Worm (Caenorhabditis elegans) whole organism, L4 larva: ENCODE measurements around the gene F32D8.13.

Experiments
- F26F4.8 ChIP-seq: fragments of 200-800 bp; sonication (Bioruptor generic); conservative IDR thresholded peaks from 2 replicates; pipeline ENCODE4 v1.3.6; 2022; ENCODE audit warnings: missing genetic modification characterization, missing compliant biosample characterization
- F37D6.2 ChIP-seq: sonication (generic microtip); optimal IDR thresholded peaks from 2 replicates; lab custom pipeline; 2016; ENCODE audit warnings: mild to moderate bottlenecking, missing genetic modification characterization, missing compliant biosample characterization
- F44E2.7 ChIP-seq: fragments of 200-800 bp; sonication (Bioruptor generic); IDR thresholded peaks from 2 replicates; pipeline ENCODE4 v2.1.2; 2022; ENCODE audit warnings: missing genetic modification characterization, missing compliant biosample characterization
- R02D3.7 ChIP-seq: fragments of 150-350 bp; sonication (generic microtip); optimal IDR thresholded peaks from 3 replicates; lab custom pipeline; 2014; ENCODE audit warnings: missing biosample characterization, missing genetic modification characterization
- Y48G9A.11 ChIP-seq: fragments of 200-800 bp; sonication (Bioruptor generic); IDR thresholded peaks from 2 replicates; pipeline ENCODE4 v1.3.6; 2022; ENCODE audit warnings: missing genetic modification reagents, missing genetic modification characterization, missing compliant biosample characterization
- ZK337.2 ChIP-seq: fragments of 200-800 bp; sonication (Bioruptor generic); IDR thresholded peaks from 2 replicates; pipeline ENCODE4 v1.3.6; 2022; ENCODE audit warnings: missing genetic modification reagents, missing genetic modification characterization, missing compliant biosample characterization
- arid-1 ChIP-seq: fragments of 200-800 bp; sonication (Bioruptor generic); conservative IDR thresholded peaks from 2 replicates; pipeline ENCODE4 v1.3.6; 2022; ENCODE audit warnings: missing genetic modification reagents, missing genetic modification characterization, missing compliant biosample characterization
- attf-4 ChIP-seq: sonication (generic microtip); optimal IDR thresholded peaks from 3 replicates; lab custom pipeline; 2017; ENCODE audit warnings: missing biosample characterization, missing genetic modification characterization
- ceh-20 ChIP-seq: fragments of 200-800 bp; sonication (Bioruptor generic); IDR thresholded peaks from 2 replicates; pipeline ENCODE4 v1.3.6; 2022; ENCODE audit warnings: missing genetic modification reagents, missing genetic modification characterization, missing compliant biosample characterization
- daf-16 ChIP-seq, 3 experiments: sonication (generic microtip); optimal IDR thresholded peaks; 2 replicates each; lab custom pipeline; 2016 to 2017; ENCODE audit warnings: missing genetic modification characterization in 3 of 3, missing genetic modification reagents in 3 of 3, mild to moderate bottlenecking in 2 of 3, missing compliant biosample characterization in 2 of 3, missing biosample characterization in 1 of 3, moderate library complexity in 1 of 3
- daf-19 ChIP-seq: fragments of 200-800 bp; sonication (Bioruptor generic); conservative IDR thresholded peaks from 2 replicates; pipeline ENCODE4 v1.3.6; 2022; ENCODE audit warnings: missing genetic modification characterization, missing compliant biosample characterization
- daf-8 ChIP-seq: fragments of 200-800 bp; sonication (Bioruptor generic); IDR thresholded peaks from 2 replicates; pipeline ENCODE4 v1.3.6; 2022; ENCODE audit warnings: missing genetic modification characterization, missing compliant biosample characterization
- dmd-6 ChIP-seq: fragments of 200-800 bp; sonication (Bioruptor generic); IDR thresholded peaks from 2 replicates; pipeline ENCODE4 v1.3.6; 2022; ENCODE audit warnings: missing genetic modification reagents, missing genetic modification characterization, missing compliant biosample characterization
- dmd-9 ChIP-seq: fragments of 200-800 bp; sonication (Bioruptor generic); IDR thresholded peaks from 2 replicates; pipeline ENCODE4 v1.3.6; 2022; ENCODE audit warnings: missing genetic modification reagents, missing genetic modification characterization, missing compliant biosample characterization
- dve-1 ChIP-seq: sonication (generic microtip); optimal IDR thresholded peaks from 2 replicates; lab custom pipeline; 2017; ENCODE audit warnings: antibody characterized with exemption, mild to moderate bottlenecking, missing genetic modification characterization, missing compliant biosample characterization; ENCODE audit not compliant: insufficient read depth
- egl-43 ChIP-seq: fragments of 200-800 bp; sonication (Bioruptor generic); IDR thresholded peaks from 2 replicates; pipeline ENCODE4 v1.3.6; 2022; ENCODE audit warnings: missing genetic modification reagents, missing genetic modification characterization, missing compliant biosample characterization
- fos-1 ChIP-seq: fragments of 150-350 bp; optimal IDR thresholded peaks from 2 replicates; lab custom pipeline; 2014; ENCODE audit warnings: missing biosample characterization, missing genetic modification characterization
- hlh-11 ChIP-seq: fragments of 200-800 bp; sonication (Bioruptor generic); optimal IDR thresholded peaks from 2 replicates; lab custom pipeline; 2018; ENCODE audit warnings: mild to moderate bottlenecking, missing genetic modification characterization, missing compliant biosample characterization
- hlh-30 ChIP-seq: sonication (generic microtip); optimal IDR thresholded peaks from 2 replicates; lab custom pipeline; 2017; ENCODE audit warnings: antibody characterized with exemption, mild to moderate bottlenecking, missing genetic modification characterization, missing compliant biosample characterization; ENCODE audit not compliant: insufficient read depth
- jun-1 ChIP-seq: fragments of 150-350 bp; optimal IDR thresholded peaks from 2 replicates; lab custom pipeline; 2014; ENCODE audit warnings: missing biosample characterization, missing genetic modification reagents, missing genetic modification characterization
- lin-29 ChIP-seq: fragments of 200-800 bp; sonication (Bioruptor generic); IDR thresholded peaks from 2 replicates; pipeline ENCODE4 v1.3.6; 2022; ENCODE audit warnings: missing genetic modification reagents, missing genetic modification characterization, missing compliant biosample characterization
- lin-39 ChIP-seq: fragments of 150-350 bp; optimal IDR thresholded peaks from 2 replicates; lab custom pipeline; 2014; ENCODE audit warnings: missing biosample characterization, missing genetic modification reagents, missing genetic modification characterization
- mep-1 ChIP-seq: fragments of 150-350 bp; sonication (generic microtip); optimal IDR thresholded peaks from 3 replicates; lab custom pipeline; 2014; ENCODE audit warnings: missing biosample characterization, missing genetic modification characterization
- mes-2 ChIP-seq: sonication (generic microtip); optimal IDR thresholded peaks from 2 replicates; lab custom pipeline; 2016; ENCODE audit warnings: missing genotype, mild to moderate bottlenecking, missing genetic modification characterization, missing compliant biosample characterization; ENCODE audit not compliant: poor library complexity, severe bottlenecking
- nhr-102 ChIP-seq: sonication (generic microtip); optimal IDR thresholded peaks from 2 replicates; lab custom pipeline; 2016; ENCODE audit warnings: mild to moderate bottlenecking, missing genetic modification characterization, moderate library complexity, missing compliant biosample characterization
- nhr-25 ChIP-seq: sonication (generic microtip); optimal IDR thresholded peaks from 2 replicates; lab custom pipeline; 2017; ENCODE audit warnings: missing genetic modification characterization, mild to moderate bottlenecking, missing compliant biosample characterization, antibody characterized with exemption, moderate library complexity, borderline replicate concordance; ENCODE audit not compliant: insufficient read depth
- nhr-28 ChIP-seq: fragments of 150-350 bp; optimal IDR thresholded peaks from 2 replicates; lab custom pipeline; 2014; ENCODE audit warnings: missing biosample characterization, missing genetic modification characterization
- nhr-48 ChIP-seq: sonication (generic microtip); optimal IDR thresholded peaks from 2 replicates; lab custom pipeline; 2016; ENCODE audit warnings: mild to moderate bottlenecking, missing genetic modification characterization, missing compliant biosample characterization
- nhr-6 ChIP-seq: fragments of 150-350 bp; optimal IDR thresholded peaks from 2 replicates; lab custom pipeline; 2014; ENCODE audit warnings: missing biosample characterization, missing genetic modification characterization
- nhr-77 ChIP-seq: fragments of 150-350 bp; optimal IDR thresholded peaks from 2 replicates; lab custom pipeline; 2014; ENCODE audit warnings: missing biosample characterization, missing genetic modification characterization
- pqm-1 ChIP-seq: sonication (generic microtip); optimal IDR thresholded peaks from 2 replicates; lab custom pipeline; 2017; ENCODE audit warnings: missing biosample characterization, missing genetic modification characterization
- rbr-2 ChIP-seq: sonication (generic microtip); optimal IDR thresholded peaks from 2 replicates; lab custom pipeline; 2016; ENCODE audit warnings: missing genotype, missing genetic modification characterization, missing compliant biosample characterization
- saeg-2 ChIP-seq: fragments of 200-800 bp; sonication (Bioruptor generic); IDR thresholded peaks from 2 replicates; pipeline ENCODE4 v1.3.6; 2022; ENCODE audit warnings: missing genetic modification reagents, missing genetic modification characterization, missing compliant biosample characterization
- sdz-12 ChIP-seq: fragments of 200-800 bp; sonication (Bioruptor generic); optimal IDR thresholded peaks from 2 replicates; lab custom pipeline; 2018; ENCODE audit warnings: mild to moderate bottlenecking, missing genetic modification characterization, missing compliant biosample characterization
- vab-7 ChIP-seq: fragments of 200-800 bp; sonication (Bioruptor generic); IDR thresholded peaks from 2 replicates; pipeline ENCODE4 v1.3.6; 2022; ENCODE audit warnings: missing genetic modification reagents, missing genetic modification characterization, missing compliant biosample characterization
- ztf-11 ChIP-seq: fragments of 150-350 bp; optimal IDR thresholded peaks from 2 replicates; lab custom pipeline; 2014; ENCODE audit warnings: missing biosample characterization, missing genetic modification characterization

Gene F32D8.13

DNA sequence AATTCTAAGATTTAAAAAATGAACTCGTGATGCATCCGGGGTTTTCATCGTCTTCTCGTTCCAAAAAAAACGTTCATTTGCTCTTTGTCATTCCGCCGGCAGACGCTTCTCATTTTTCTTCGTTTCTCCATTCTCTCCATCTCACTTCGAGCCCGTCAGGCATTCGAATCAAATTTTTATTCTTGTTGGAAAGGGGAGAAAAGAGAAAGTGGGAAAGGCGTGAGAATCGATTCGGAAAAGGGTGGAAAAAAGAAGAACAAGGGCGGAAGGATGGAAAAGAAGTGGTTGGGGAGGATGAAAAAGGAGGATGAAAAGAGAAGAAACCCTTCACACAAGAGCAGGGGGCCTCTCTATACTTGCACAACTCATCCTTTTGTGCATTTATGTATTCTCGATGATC, 8.5 kb upstream of the F32D8.13 start (continued):
- TF ChIP-seq nhr-48 (tag; lab: Kevin White, UChicago) (no peak), vab-7 (no peak), F37D6.2 (tag; lab: Kevin White, UChicago) (no peak)

DNA sequence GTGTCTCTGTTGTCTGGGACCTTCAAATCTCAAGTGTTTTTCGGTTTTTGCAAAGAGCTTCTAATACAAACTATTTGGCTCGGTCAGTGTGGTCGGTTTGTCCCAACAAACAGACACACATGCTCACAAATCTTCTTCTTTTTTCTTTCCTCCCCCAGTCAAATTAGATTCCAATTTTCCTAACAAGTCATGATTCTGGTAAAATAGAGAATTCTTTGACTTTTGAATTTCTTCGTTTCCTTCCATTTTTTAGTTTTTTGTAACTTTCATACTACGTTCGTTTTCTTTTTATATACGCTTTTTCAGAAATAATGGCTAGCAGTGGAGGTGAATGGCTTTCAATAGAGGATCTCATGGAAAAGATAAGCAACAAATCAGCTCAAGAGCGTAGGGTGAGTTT, 7.4 kb upstream of the F32D8.13 start, which contains the start of gene F32D8.15:
F32D8.15 (plus strand) TSS at position 301 of the 400 bp plus-strand sequence.
- no peak for TF ChIP-seq R02D3.7 (tag; lab: Kevin White, UChicago)
- no peak for TF ChIP-seq lin-39
- no peak for TF ChIP-seq F26F4.8 (GFP tag; lab: Robert Waterston, UW)
- no peak for TF ChIP-seq saeg-2
- TF ChIP-seq rbr-2, result no peak
- no peak for TF ChIP-seq attf-4 (tag; lab: Kevin White, UChicago)
- no peak for TF ChIP-seq sdz-12 (GFP tag; lab: Kevin White, UChicago)
- TF ChIP-seq nhr-77, result no peak
- TF ChIP-seq ztf-11, result no peak
- TF ChIP-seq F37D6.2 (tag; lab: Kevin White, UChicago), result no peak
- TF ChIP-seq egl-43, result no peak
- no peak for TF ChIP-seq dmd-9 (GFP tag; lab: Robert Waterston, UW)
- TF ChIP-seq nhr-25 (tag; lab: Kevin White, UChicago), result no peak
- TF ChIP-seq hlh-11 (tag; lab: Kevin White, UChicago), result no peak

DNA sequence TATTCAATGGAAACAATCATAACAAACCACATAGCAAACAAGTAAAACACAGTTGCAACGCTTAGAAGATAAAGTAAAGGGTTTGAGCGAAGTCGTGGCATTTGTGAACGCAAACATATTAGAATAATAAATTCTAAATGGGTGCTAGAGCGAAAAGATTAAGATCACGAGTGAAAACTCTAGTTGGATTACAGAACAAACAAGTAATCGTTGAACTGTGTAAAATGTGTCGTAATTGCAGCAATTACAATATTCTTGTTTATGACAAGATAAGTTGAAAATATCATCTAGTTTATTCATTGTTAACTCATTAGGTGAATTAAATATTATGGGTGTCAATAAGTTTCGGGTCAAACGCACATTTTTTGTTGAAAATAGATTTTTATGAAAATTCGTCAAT, 6.3 kb upstream of the F32D8.13 start, which contains the start of gene F32D8.8:
F32D8.8 (minus strand) TSS at position 101 of the 400 bp plus-strand sequence.
- TF ChIP-seq dmd-6 (no peak), mes-2 (tag; lab: Kevin White, UChicago) (no peak), Y48G9A.11 (GFP tag; lab: Robert Waterston, UW) (no peak), daf-16 (GFP tag; optimal IDR thresholded peaks at IDR 0.05; lab: Kevin White, UChicago) (no peak), daf-16 (tag; optimal IDR thresholded peaks at IDR 0.05; lab: Kevin White, UChicago) (no peak), nhr-102 (no peak), saeg-2 (no peak), daf-19 (GFP tag; lab: Robert Waterston, UW) (no peak), F26F4.8 (GFP tag; lab: Robert Waterston, UW) (no peak), nhr-6 (tag; lab: Kevin White, UChicago) (no peak), rbr-2 (no peak), hlh-30 (no peak), ztf-11 (no peak), daf-8 (GFP tag; lab: Robert Waterston, UW) (no peak), ZK337.2 (GFP tag; lab: Robert Waterston, UW) (no peak), nhr-28 (tag; lab: Kevin White, UChicago) (no peak), mep-1 (tag; lab: Kevin White, UChicago) (no peak), lin-29 (no peak), ceh-20 (GFP tag; lab: Robert Waterston, UW) (no peak), jun-1 (tag; lab: Kevin White, UChicago) (no peak), F44E2.7 (GFP tag; lab: Robert Waterston, UW) (no peak)

DNA sequence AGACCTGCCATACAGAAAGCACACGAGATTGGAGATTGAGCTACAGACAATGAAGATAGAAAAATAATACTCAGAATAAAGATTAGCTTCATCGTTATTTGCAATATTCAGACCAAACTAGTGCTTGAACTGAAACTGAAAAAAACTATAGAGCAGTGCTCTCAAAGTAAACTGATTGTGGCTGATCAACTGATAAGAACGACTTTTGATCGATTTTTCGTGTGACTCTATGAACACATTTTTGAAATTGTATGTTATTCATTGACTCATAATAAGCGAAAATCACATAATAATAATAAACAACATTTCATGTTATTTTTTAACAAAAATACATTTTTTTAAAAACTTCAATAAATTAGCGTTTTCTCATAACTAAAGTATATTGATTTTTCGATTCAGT, 4.8 kb upstream of the F32D8.13 start, which contains the start of gene spp-16:
spp-16 (minus strand) TSS at position 179 of the 400 bp plus-strand sequence.
- TF ChIP-seq dve-1 (tag; lab: Kevin White, UChicago) (peak; percentile 16), nhr-28 (tag; lab: Kevin White, UChicago) (peak; percentile 44), pqm-1 (peak; percentile 53), fos-1 (tag; lab: Kevin White, UChicago) (no peak), arid-1 (GFP tag; lab: Robert Waterston, UW) (no peak)
